Fruit fly (Drosophila melanogaster) Kc167 (cell line): Measurements from ENCODE around the gene mRpL36.

Source experiments
- Sin3A ChIP-seq: fragments of >200 bp; optimal IDR thresholded peaks from 2 replicates; lab custom pipeline; 2018; ENCODE audit warnings: missing external identifiers
- h ChIP-seq: fragments of >200 bp; optimal IDR thresholded peaks from 3 replicates; lab custom pipeline; 2018; ENCODE audit warnings: missing external identifiers
- psq ChIP-seq: fragments of >200 bp; optimal IDR thresholded peaks from 2 replicates; lab custom pipeline; 2017; ENCODE audit warnings: missing external identifiers

DNA sequence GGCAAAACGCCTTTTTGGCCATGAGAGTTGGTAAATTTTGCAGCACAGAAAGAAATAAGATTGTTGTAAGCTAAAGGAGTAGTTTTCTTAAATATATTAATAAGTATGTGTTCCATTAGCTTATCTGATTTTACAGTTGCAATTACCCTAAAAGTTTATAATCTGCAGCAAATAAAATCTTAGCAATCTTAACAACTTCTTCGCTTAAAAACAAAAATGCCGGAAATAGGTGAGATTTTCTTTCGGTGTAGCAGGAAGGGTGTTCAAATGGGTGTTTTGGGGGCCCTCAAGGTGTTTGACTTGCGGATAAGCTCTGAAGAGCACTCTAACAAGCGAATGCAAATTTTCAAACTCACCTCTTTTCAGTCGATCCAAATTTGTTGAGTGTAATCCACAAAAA, 25.9 kb upstream of the mRpL36 start:
- TF ChIP-seq Sin3A (no peak), h (lab: Kevin White, UChicago) (no peak), psq (no peak)
